Fruit fly (Drosophila melanogaster) whole organism, embryonic: ENCODE results near the gene ohgt.
A peak's percentile ranks its signal among the peaks of the same experiment; 100 is the strongest.

Experiments used
- Ada2b ChIP-seq: fragments of 200-800 bp; sonication (Bioruptor generic); IDR thresholded peaks from 2 replicates; pipeline ENCODE4 v1.3.6; 2022; ENCODE audit warnings: missing biosample characterization, missing genetic modification characterization
- B-H1 ChIP-seq: fragments of 200-800 bp; sonication (Bioruptor generic); IDR thresholded peaks from 3 replicates; pipeline ENCODE4 v1.3.6; 2022; ENCODE audit warnings: missing biosample characterization, missing genetic modification characterization
- BEAF-32 ChIP-seq: fragments of 200-800 bp; sonication (Bioruptor generic); optimal IDR thresholded peaks from 3 replicates; lab custom pipeline; 2017; ENCODE audit warnings: missing biosample characterization, missing genetic modification characterization, mild to moderate bottlenecking, moderate library complexity, missing genetic modification reagents
- BtbVII ChIP-seq: fragments of 200-800 bp; sonication (Bioruptor generic); optimal IDR thresholded peaks from 3 replicates; lab custom pipeline; 2017; ENCODE audit warnings: missing biosample characterization, mild to moderate bottlenecking, missing genetic modification characterization
- C15 ChIP-seq: fragments of 200-800 bp; sonication (Bioruptor generic); IDR thresholded peaks from 3 replicates; pipeline ENCODE4 v1.3.6; 2022; ENCODE audit warnings: missing biosample characterization, missing genetic modification characterization
- CG10274 ChIP-seq: fragments of 200-800 bp; sonication (Bioruptor generic); optimal IDR thresholded peaks from 3 replicates; lab custom pipeline; 2017; ENCODE audit warnings: missing biosample characterization, mild to moderate bottlenecking, missing genetic modification characterization
- CG11560 ChIP-seq: fragments of 200-800 bp; sonication (Bioruptor generic); IDR thresholded peaks from 3 replicates; pipeline ENCODE4 v1.3.6; 2022; ENCODE audit warnings: missing biosample characterization, missing genetic modification characterization
- CG12299 ChIP-seq: fragments of 200-800 bp; sonication (Bioruptor generic); optimal IDR thresholded peaks from 2 replicates; lab custom pipeline; 2018; ENCODE audit warnings: missing biosample characterization, mild to moderate bottlenecking, missing genetic modification characterization
- CG12659 ChIP-seq: fragments of 200-800 bp; sonication (Bioruptor generic); optimal IDR thresholded peaks from 3 replicates; lab custom pipeline; 2017; ENCODE audit warnings: mild to moderate bottlenecking, missing biosample characterization, missing genetic modification reagents, missing genetic modification characterization
- CG15073 ChIP-seq: fragments of 200-800 bp; sonication (Bioruptor generic); optimal IDR thresholded peaks from 2 replicates; lab custom pipeline; 2016; ENCODE audit warnings: missing biosample characterization, missing genetic modification characterization
- CG15269 ChIP-seq: fragments of 200-800 bp; sonication (Bioruptor generic); optimal IDR thresholded peaks from 2 replicates; lab custom pipeline; 2018; ENCODE audit warnings: missing biosample characterization, mild to moderate bottlenecking, missing genetic modification characterization, moderate library complexity
- CG1792 ChIP-seq: fragments of 200-800 bp; sonication (Bioruptor generic); optimal IDR thresholded peaks from 2 replicates; lab custom pipeline; 2016; ENCODE audit warnings: missing biosample characterization, missing genetic modification characterization
- CG33557 ChIP-seq: fragments of 200-800 bp; sonication (Bioruptor generic); optimal IDR thresholded peaks from 2 replicates; lab custom pipeline; 2019; ENCODE audit warnings: missing biosample characterization, mild to moderate bottlenecking, missing genetic modification characterization, moderate library complexity
- CG3726 ChIP-seq: fragments of 200-800 bp; sonication (Bioruptor generic); IDR thresholded peaks from 3 replicates; pipeline ENCODE4, ENCODE4 v1.3.6; 2022; ENCODE audit warnings: missing biosample characterization, missing genetic modification characterization
- CG4360 ChIP-seq: fragments of 200-800 bp; sonication (Bioruptor generic); IDR thresholded peaks from 2 replicates; pipeline ENCODE4 v1.3.6; 2022; ENCODE audit warnings: missing biosample characterization, missing genetic modification characterization
- CG5245 ChIP-seq: fragments of 200-800 bp; sonication (Bioruptor generic); optimal IDR thresholded peaks from 3 replicates; lab custom pipeline; 2016; ENCODE audit warnings: missing biosample characterization, missing genetic modification characterization
- CG6175 ChIP-seq: fragments of 200-800 bp; sonication (Bioruptor generic); IDR thresholded peaks from 3 replicates; pipeline ENCODE4 v1.3.6; 2022; ENCODE audit warnings: missing biosample characterization, missing genetic modification characterization
- CG6272 ChIP-seq: fragments of 200-800 bp; sonication (Bioruptor generic); IDR thresholded peaks from 2 replicates; pipeline ENCODE4 v1.3.6; 2022; ENCODE audit warnings: missing biosample characterization, missing genetic modification characterization
- CG8944 ChIP-seq: fragments of 200-800 bp; sonication (Bioruptor generic); optimal IDR thresholded peaks from 3 replicates; lab custom pipeline; 2016; ENCODE audit warnings: missing biosample characterization, missing genetic modification characterization
- CG9215 ChIP-seq: fragments of 200-800 bp; sonication (Bioruptor generic); IDR thresholded peaks from 2 replicates; pipeline ENCODE4 v1.3.6; 2022; ENCODE audit warnings: missing biosample characterization, missing genetic modification characterization
- Dref ChIP-seq: fragments of 200-800 bp; sonication (Bioruptor generic); IDR thresholded peaks from 2 replicates; pipeline ENCODE4 v1.3.6; 2022; ENCODE audit warnings: missing biosample characterization, missing genetic modification characterization
- Gug ChIP-seq: fragments of 200-800 bp; sonication (Bioruptor generic); IDR thresholded peaks from 4 replicates; pipeline ENCODE4 v1.3.6; 2022; ENCODE audit warnings: missing biosample characterization, missing genetic modification characterization
- HLHmδ ChIP-seq: fragments of 200-800 bp; sonication (Bioruptor generic); optimal IDR thresholded peaks from 2 replicates; lab custom pipeline; 2018; ENCODE audit warnings: missing biosample characterization, mild to moderate bottlenecking, missing genetic modification characterization, moderate library complexity
- Hand ChIP-seq: fragments of 200-800 bp; sonication (Bioruptor generic); optimal IDR thresholded peaks from 2 replicates; lab custom pipeline; 2017; ENCODE audit warnings: mild to moderate bottlenecking, missing biosample characterization, missing genetic modification reagents, missing genetic modification characterization
- Mes4 ChIP-seq: fragments of 200-800 bp; sonication (Bioruptor generic); optimal IDR thresholded peaks from 2 replicates; lab custom pipeline; 2016; ENCODE audit warnings: missing biosample characterization, missing genetic modification characterization
- NFAT ChIP-seq: fragments of 200-800 bp; sonication (Bioruptor generic); IDR thresholded peaks from 2 replicates; pipeline ENCODE4 v1.3.6; 2022; ENCODE audit warnings: missing biosample characterization, missing genetic modification characterization
- aop ChIP-seq: fragments of 200-800 bp; sonication (Bioruptor generic); IDR thresholded peaks from 2 replicates; pipeline ENCODE4 v1.3.6; 2022; ENCODE audit warnings: missing biosample characterization, missing genetic modification characterization
- ara ChIP-seq: fragments of 200-800 bp; sonication (Bioruptor generic); IDR thresholded peaks from 2 replicates; pipeline ENCODE4 v1.3.6; 2022; ENCODE audit warnings: missing biosample characterization, missing genetic modification characterization
- br ChIP-seq: fragments of >200 bp; optimal IDR thresholded peaks from 2 replicates; lab custom pipeline; 2017
- cas ChIP-seq: fragments of 200-800 bp; sonication (Bioruptor generic); IDR thresholded peaks from 2 replicates; pipeline ENCODE4 v1.3.6; 2022; ENCODE audit warnings: missing biosample characterization, missing genetic modification characterization
- cwo ChIP-seq: fragments of 200-800 bp; sonication (Bioruptor generic); optimal IDR thresholded peaks from 3 replicates; lab custom pipeline; 2017; ENCODE audit warnings: missing biosample characterization, missing genetic modification characterization, mild to moderate bottlenecking, moderate library complexity, missing genetic modification reagents
- disco-r ChIP-seq: fragments of 200-800 bp; sonication (Bioruptor generic); optimal IDR thresholded peaks from 2 replicates; lab custom pipeline; 2016; ENCODE audit warnings: missing biosample characterization, missing genetic modification characterization
- dpn ChIP-seq, 2 experiments: fragments of 200-800 bp; sonication (Bioruptor generic); optimal IDR thresholded peaks; 3 replicates each; lab custom pipeline; 2016; ENCODE audit warnings: missing biosample characterization in 2 of 2, missing genetic modification characterization in 2 of 2
- en ChIP-seq: fragments of 200-800 bp; sonication (Bioruptor generic); optimal IDR thresholded peaks from 2 replicates; lab custom pipeline; 2016; ENCODE audit warnings: missing biosample characterization, missing genetic modification characterization
- esg ChIP-seq: fragments of 200-800 bp; sonication (Bioruptor generic); conservative IDR thresholded peaks from 2 replicates; pipeline ENCODE4 v1.3.6; 2022; ENCODE audit warnings: missing biosample characterization, missing genetic modification characterization
- fd3F ChIP-seq: fragments of 200-800 bp; sonication (Bioruptor generic); optimal IDR thresholded peaks from 2 replicates; lab custom pipeline; 2018; ENCODE audit warnings: missing biosample characterization, mild to moderate bottlenecking, missing genetic modification characterization, moderate library complexity
- grn ChIP-seq: fragments of 200-800 bp; sonication (Bioruptor generic); optimal IDR thresholded peaks from 3 replicates; lab custom pipeline; 2017; ENCODE audit warnings: missing biosample characterization, missing genetic modification characterization
- ham ChIP-seq: fragments of 200-800 bp; sonication (Bioruptor generic); IDR thresholded peaks from 2 replicates; pipeline ENCODE4 v1.3.6; 2022; ENCODE audit warnings: missing biosample characterization, missing genetic modification characterization
- her ChIP-seq: fragments of 200-800 bp; sonication (Bioruptor generic); optimal IDR thresholded peaks from 2 replicates; lab custom pipeline; 2016; ENCODE audit warnings: missing biosample characterization, missing genetic modification characterization
- hth ChIP-seq: fragments of >200 bp; optimal IDR thresholded peaks from 2 replicates; lab custom pipeline; 2017; ENCODE audit warnings: inconsistent platforms
- inv ChIP-seq: fragments of 200-800 bp; sonication (Bioruptor generic); IDR thresholded peaks from 2 replicates; pipeline ENCODE4 v1.3.6; 2022; ENCODE audit warnings: missing biosample characterization, missing genetic modification characterization; ENCODE audit not compliant: partially characterized antibody
- kah ChIP-seq: fragments of 200-800 bp; sonication (Bioruptor generic); optimal IDR thresholded peaks from 2 replicates; lab custom pipeline; 2018; ENCODE audit warnings: missing biosample characterization, mild to moderate bottlenecking, missing genetic modification characterization
- kay ChIP-seq: fragments of 200-800 bp; sonication (Bioruptor generic); optimal IDR thresholded peaks from 2 replicates; lab custom pipeline; 2016; ENCODE audit warnings: missing biosample characterization, missing genetic modification characterization
- nmo ChIP-seq: fragments of 200-800 bp; sonication (Bioruptor generic); optimal IDR thresholded peaks from 2 replicates; lab custom pipeline; 2018; ENCODE audit warnings: missing biosample characterization, mild to moderate bottlenecking, missing genetic modification characterization, moderate library complexity
- pfk ChIP-seq: fragments of 200-800 bp; sonication (Bioruptor generic); optimal IDR thresholded peaks from 2 replicates; lab custom pipeline; 2018; ENCODE audit warnings: missing biosample characterization, mild to moderate bottlenecking, missing genetic modification characterization, moderate library complexity
- salm ChIP-seq: fragments of 200-800 bp; sonication (Bioruptor generic); optimal IDR thresholded peaks from 2 replicates; lab custom pipeline; 2018; ENCODE audit warnings: missing biosample characterization, mild to moderate bottlenecking, missing genetic modification characterization
- so ChIP-seq: fragments of 200-800 bp; sonication (Bioruptor generic); IDR thresholded peaks from 3 replicates; pipeline ENCODE4 v1.3.6; 2022; ENCODE audit warnings: missing biosample characterization, missing genetic modification characterization
- tll ChIP-seq, 2 experiments: fragments of 200-800 bp in 1 of 2; fragments of >200 bp in 1 of 2; sonication (Bioruptor generic) in 1 of 2; optimal IDR thresholded peaks; 2 replicates each; lab custom pipeline; 2017 to 2019; ENCODE audit warnings: missing biosample characterization in 2 of 2, missing genetic modification characterization in 2 of 2, mild to moderate bottlenecking in 1 of 2, moderate library complexity in 1 of 2
- vvl ChIP-seq: fragments of 200-800 bp; sonication (Bioruptor generic); IDR thresholded peaks from 2 replicates; pipeline ENCODE4 v1.3.6; 2022; ENCODE audit warnings: missing biosample characterization, missing genetic modification characterization
- yki ChIP-seq: fragments of >200 bp; optimal IDR thresholded peaks from 3 replicates; lab custom pipeline; 2018
- z ChIP-seq: fragments of 200-800 bp; sonication (Bioruptor generic); IDR thresholded peaks from 3 replicates; pipeline ENCODE4 v1.3.6; 2022; ENCODE audit warnings: missing biosample characterization, missing genetic modification characterization

The ohgt gene

dm6 chr3R:10087206-10087927, 38.4 kb downstream of the ohgt start (continued):
- TF ChIP-seq pfk (GFP tag; lab: Kevin White, UChicago): no peak
- peak; percentile 15 for TF ChIP-seq Hand
- 0 out of 2 replicates have a peak, but pooled peaks have one; percentile 33 for TF ChIP-seq CG6272 (GFP tag; lab: Robert Waterston, UW)
- no peak for TF ChIP-seq fd3F (GFP tag; lab: Kevin White, UChicago)
- no peak for TF ChIP-seq z (GFP tag; lab: Robert Waterston, UW)
- TF ChIP-seq cas (GFP tag; lab: Robert Waterston, UW): no peak
- peak; percentile 78 for TF ChIP-seq vvl (GFP tag; lab: Robert Waterston, UW)
- peak; percentile 6 for TF ChIP-seq kay (GFP tag; lab: Kevin White, UChicago)
- TF ChIP-seq C15 (GFP tag; lab: Robert Waterston, UW): peak; percentile 59; the same call in 1 of the 3 replicates
- TF ChIP-seq CG3726 (GFP tag; lab: Robert Waterston, UW): 0 out of 3 replicates have a peak, but pooled peaks have one; percentile 50
- TF ChIP-seq hth (lab: Kevin White, UChicago): no peak
- peak; percentile 39 for TF ChIP-seq disco-r (GFP tag; lab: Kevin White, UChicago)
- no peak for TF ChIP-seq kah (GFP tag; lab: Kevin White, UChicago)
- TF ChIP-seq Ada2b (GFP tag; lab: Robert Waterston, UW): peak; percentile 71
- TF ChIP-seq CG10274 (GFP tag; lab: Kevin White, UChicago): no peak
- no peak; the same call in 1 of the 2 replicates for TF ChIP-seq esg (GFP tag; lab: Robert Waterston, UW)
- peak; percentile 69 for TF ChIP-seq her (GFP tag; lab: Kevin White, UChicago)
- peak; percentile 40; the same call in 1 of the 2 replicates for TF ChIP-seq ara (GFP tag; lab: Robert Waterston, UW)
- TF ChIP-seq CG12299 (tag; lab: Kevin White, UChicago): no peak
- no peak for TF ChIP-seq en
- TF ChIP-seq dpn (GFP tag; optimal IDR thresholded peaks at IDR 0.05; lab: Kevin White, UChicago): peak; percentile 71 to 82
- TF ChIP-seq CG8944 (GFP tag; lab: Kevin White, UChicago): peak; percentile 69
- TF ChIP-seq nmo: peak; percentile 35
- TF ChIP-seq CG5245 (GFP tag; lab: Kevin White, UChicago): peak; percentile 12
- TF ChIP-seq so (GFP tag; lab: Robert Waterston, UW): 0 out of 3 replicates have a peak, but pooled peaks have one; percentile 61
- TF ChIP-seq CG9215 (GFP tag; lab: Robert Waterston, UW): no peak
- no peak for TF ChIP-seq B-H1 (GFP tag; lab: Robert Waterston, UW)
- peak; percentile 66 for TF ChIP-seq cwo
- peak; percentile 56 for TF ChIP-seq NFAT (GFP tag; lab: Robert Waterston, UW)
- TF ChIP-seq HLHmδ (GFP tag; lab: Kevin White, UChicago): no peak
- peak; percentile 52 for TF ChIP-seq CG15269 (tag; lab: Kevin White, UChicago)
- TF ChIP-seq CG15073 (GFP tag; lab: Kevin White, UChicago): no peak
- peak; percentile 65 for TF ChIP-seq BtbVII (GFP tag; lab: Kevin White, UChicago)
- no peak for TF ChIP-seq tll (GFP tag; optimal IDR thresholded peaks at IDR 0.05; lab: Kevin White, UChicago)
- no peak for TF ChIP-seq inv (GFP tag; lab: Robert Waterston, UW)
- peak; percentile 48 for TF ChIP-seq CG1792
- 0 out of 2 replicates have a peak, but pooled peaks have one; percentile 18 for TF ChIP-seq aop (GFP tag; lab: Robert Waterston, UW)
- no peak for TF ChIP-seq grn (GFP tag; lab: Kevin White, UChicago)
- TF ChIP-seq CG33557 (GFP tag; lab: Kevin White, UChicago): no peak
- TF ChIP-seq CG6175: 0 out of 3 replicates have a peak, but pooled peaks have one; percentile 32
- TF ChIP-seq br (lab: Kevin White, UChicago): no peak
- TF ChIP-seq yki (lab: Kevin White, UChicago): peak; percentile 4
- no peak for TF ChIP-seq salm
- no peak for TF ChIP-seq CG4360
- peak; percentile 51 for TF ChIP-seq CG12659 (GFP tag; lab: Kevin White, UChicago)
- no peak for TF ChIP-seq BEAF-32 (GFP tag; lab: Kevin White, UChicago)
- no peak for TF ChIP-seq ham
- 0 out of 3 replicates have a peak, but pooled peaks have one; percentile 34 for TF ChIP-seq CG11560 (tag; lab: Robert Waterston, UW)
- peak; percentile 53 for TF ChIP-seq Mes4 (GFP tag; lab: Kevin White, UChicago)
- TF ChIP-seq Gug (GFP tag; lab: Robert Waterston, UW): peak; percentile 77
- no peak for TF ChIP-seq Dref (GFP tag; lab: Robert Waterston, UW)
